Worm (Caenorhabditis elegans) whole organism, early embryonic: ENCODE data around the gene srh-21.

Experiments
- F13C5.2 ChIP-seq: sonication (generic microtip); optimal IDR thresholded peaks from 2 replicates; lab custom pipeline; 2017; ENCODE audit warnings: mild to moderate bottlenecking, missing genetic modification characterization, inconsistent platforms, missing compliant biosample characterization
- ama-1 ChIP-seq: fragments of 150-350 bp; optimal IDR thresholded peaks from 2 replicates; lab custom pipeline; 2014
- ceh-13 ChIP-seq: fragments of 200-800 bp; sonication (Bioruptor generic); optimal IDR thresholded peaks from 2 replicates; lab custom pipeline; 2018; ENCODE audit warnings: mild to moderate bottlenecking, missing genetic modification characterization, missing compliant biosample characterization
- ceh-36 ChIP-seq: sonication (generic microtip); optimal IDR thresholded peaks from 2 replicates; lab custom pipeline; 2016; ENCODE audit warnings: missing genetic modification characterization, inconsistent platforms, missing compliant biosample characterization
- ets-7 ChIP-seq: sonication (generic microtip); optimal IDR thresholded peaks from 2 replicates; lab custom pipeline; 2016; ENCODE audit warnings: missing genotype, missing genetic modification characterization, missing compliant biosample characterization
- flt-1 ChIP-seq: fragments of 200-800 bp; sonication (Bioruptor generic); IDR thresholded peaks from 2 replicates; pipeline ENCODE4 v1.3.6; 2022; ENCODE audit warnings: missing genetic modification characterization, missing compliant biosample characterization
- hmbx-1 ChIP-seq: sonication (generic microtip); optimal IDR thresholded peaks from 2 replicates; lab custom pipeline; 2016; ENCODE audit warnings: mild to moderate bottlenecking, missing genetic modification characterization, missing compliant biosample characterization
- pes-1 ChIP-seq: fragments of 200-800 bp; sonication (Bioruptor generic); IDR thresholded peaks from 2 replicates; pipeline ENCODE4 v1.3.6; 2022; ENCODE audit warnings: missing genetic modification reagents, missing genetic modification characterization, missing compliant biosample characterization
- scrt-1 ChIP-seq: fragments of 200-800 bp; sonication (Bioruptor generic); IDR thresholded peaks from 2 replicates; pipeline ENCODE4 v1.3.6; 2022; ENCODE audit warnings: missing genetic modification characterization, missing compliant biosample characterization
- sea-1 ChIP-seq: fragments of 200-800 bp; sonication (Bioruptor generic); conservative IDR thresholded peaks from 2 replicates; pipeline ENCODE4 v1.3.6; 2022; ENCODE audit warnings: missing genetic modification characterization, missing compliant biosample characterization
- tra-4 ChIP-seq: sonication (generic microtip); optimal IDR thresholded peaks from 2 replicates; lab custom pipeline; 2017; ENCODE audit warnings: missing genetic modification characterization, missing compliant biosample characterization

DNA sequence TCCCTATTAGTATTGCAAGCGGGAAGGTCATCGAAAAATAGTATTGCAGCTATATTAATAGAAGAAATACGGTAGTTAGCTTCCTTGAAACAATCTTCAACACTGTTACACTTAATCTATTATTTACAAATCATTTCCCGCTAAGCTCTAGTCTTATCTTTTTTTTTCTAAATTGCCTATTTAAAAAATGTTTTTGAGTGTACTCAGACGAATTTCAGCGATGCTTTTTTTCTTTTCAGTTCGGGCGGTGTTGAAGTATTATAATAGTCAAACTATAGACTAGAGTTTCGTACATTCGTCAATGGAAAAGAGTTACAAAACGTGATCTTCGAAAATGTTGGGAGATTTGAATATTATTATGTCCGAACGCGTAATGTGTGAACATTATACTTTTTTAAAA is 12.6 kb upstream of the srh-21 start:
- no peak for TF ChIP-seq sea-1
- TF ChIP-seq scrt-1 (GFP tag; lab: Robert Waterston, UW) = no peak
- TF ChIP-seq tra-4 (tag; lab: Kevin White, UChicago) = no peak
- no peak for TF ChIP-seq ama-1 (lab: Kevin White, UChicago)
- no peak for TF ChIP-seq F13C5.2
- no peak for TF ChIP-seq ceh-36 (tag; lab: Kevin White, UChicago)
- no peak for TF ChIP-seq ets-7 (tag; lab: Kevin White, UChicago)
- TF ChIP-seq flt-1 (GFP tag; lab: Robert Waterston, UW) = no peak
- TF ChIP-seq pes-1 (GFP tag; lab: Robert Waterston, UW) = no peak
- no peak for TF ChIP-seq ceh-13 (GFP tag; lab: Kevin White, UChicago)
- no peak for TF ChIP-seq hmbx-1 (tag; lab: Kevin White, UChicago)
